Worm (Caenorhabditis elegans) whole organism, young adult: Measurements from ENCODE around the gene K10C2.14.

Experiments
- B0035.1 ChIP-seq: sonication (generic microtip); optimal IDR thresholded peaks from 2 replicates; lab custom pipeline; 2016; ENCODE audit warnings: missing genetic modification characterization, mild to moderate bottlenecking, missing compliant biosample characterization, missing genotype, missing genetic modification reagents
- B0261.1 ChIP-seq: sonication (generic microtip); optimal IDR thresholded peaks from 2 replicates; lab custom pipeline; 2016; ENCODE audit warnings: mild to moderate bottlenecking, missing genetic modification characterization, moderate library complexity, missing compliant biosample characterization
- F22D6.2 ChIP-seq: sonication (generic microtip); optimal IDR thresholded peaks from 2 replicates; lab custom pipeline; 2016; ENCODE audit warnings: mild to moderate bottlenecking, missing genetic modification characterization, missing compliant biosample characterization
- F49E8.2 ChIP-seq: sonication (generic microtip); optimal IDR thresholded peaks from 3 replicates; lab custom pipeline; 2017; ENCODE audit warnings: missing genetic modification characterization, mild to moderate bottlenecking, missing compliant biosample characterization, antibody characterized with exemption, moderate library complexity; ENCODE audit not compliant: insufficient read depth
- F55B11.4 ChIP-seq: sonication (generic microtip); optimal IDR thresholded peaks from 2 replicates; lab custom pipeline; 2016; ENCODE audit warnings: missing compliant biosample characterization, missing genetic modification characterization, borderline replicate concordance; ENCODE audit not compliant: insufficient read depth
- K12H6.12 ChIP-seq: fragments of 200-800 bp; sonication (Bioruptor generic); optimal IDR thresholded peaks from 2 replicates; lab custom pipeline; 2018; ENCODE audit warnings: mild to moderate bottlenecking, missing genetic modification characterization, missing compliant biosample characterization
- Y79H2A.3 ChIP-seq: fragments of 200-800 bp; sonication (Bioruptor generic); conservative IDR thresholded peaks from 2 replicates; pipeline ENCODE4 v1.3.6; 2022; ENCODE audit warnings: missing genetic modification reagents, missing genetic modification characterization, missing compliant biosample characterization
- Y95B8A.8 ChIP-seq: fragments of 200-800 bp; sonication (Bioruptor generic); IDR thresholded peaks from 2 replicates; pipeline ENCODE4 v1.3.6; 2022; ENCODE audit warnings: missing genetic modification reagents, missing genetic modification characterization, missing compliant biosample characterization
- attf-5 ChIP-seq: fragments of 200-800 bp; sonication (Bioruptor generic); optimal IDR thresholded peaks from 2 replicates; lab custom pipeline; 2018; ENCODE audit warnings: mild to moderate bottlenecking, missing genetic modification characterization, missing compliant biosample characterization
- attf-6 ChIP-seq: fragments of 200-800 bp; sonication (Bioruptor generic); IDR thresholded peaks from 2 replicates; pipeline ENCODE4 v1.3.6; 2022; ENCODE audit warnings: missing genetic modification reagents, missing genetic modification characterization, missing compliant biosample characterization
- ccch-3 ChIP-seq: fragments of 200-800 bp; sonication (Bioruptor generic); optimal IDR thresholded peaks from 2 replicates; lab custom pipeline; 2018; ENCODE audit warnings: mild to moderate bottlenecking, missing genetic modification characterization, missing compliant biosample characterization
- ceh-27 ChIP-seq: fragments of 200-800 bp; sonication (Bioruptor generic); optimal IDR thresholded peaks from 2 replicates; lab custom pipeline; 2018; ENCODE audit warnings: mild to moderate bottlenecking, missing genetic modification characterization, moderate library complexity, missing compliant biosample characterization
- dpl-1 ChIP-seq: fragments of 150-350 bp; optimal IDR thresholded peaks from 2 replicates; lab custom pipeline; 2014; ENCODE audit warnings: missing biosample characterization, missing genetic modification reagents, missing genetic modification characterization
- ekl-4 ChIP-seq: fragments of 200-800 bp; sonication (Bioruptor generic); IDR thresholded peaks from 2 replicates; pipeline ENCODE4 v1.3.6; 2022; ENCODE audit warnings: missing genetic modification reagents, missing genetic modification characterization, missing compliant biosample characterization
- ets-4 ChIP-seq: fragments of 200-800 bp; sonication (Bioruptor generic); optimal IDR thresholded peaks from 2 replicates; lab custom pipeline; 2018; ENCODE audit warnings: mild to moderate bottlenecking, missing genetic modification characterization, missing compliant biosample characterization
- fkh-3 ChIP-seq: sonication (generic microtip); optimal IDR thresholded peaks from 2 replicates; lab custom pipeline; 2016; ENCODE audit warnings: mild to moderate bottlenecking, missing genetic modification characterization, missing compliant biosample characterization
- gei-17 ChIP-seq: fragments of 200-800 bp; sonication (Bioruptor generic); optimal IDR thresholded peaks from 2 replicates; lab custom pipeline; 2018; ENCODE audit warnings: mild to moderate bottlenecking, missing genetic modification characterization, missing compliant biosample characterization
- him-1 ChIP-seq: sonication (generic microtip); optimal IDR thresholded peaks from 2 replicates; lab custom pipeline; 2016; ENCODE audit warnings: missing genotype, missing genetic modification reagents, missing genetic modification characterization, missing compliant biosample characterization
- hmg-20 ChIP-seq: fragments of 200-800 bp; sonication (Bioruptor generic); IDR thresholded peaks from 2 replicates; pipeline ENCODE4 v1.3.6; 2022; ENCODE audit warnings: missing genetic modification reagents, missing genetic modification characterization, missing compliant biosample characterization
- let-607 ChIP-seq, 2 experiments: fragments of 200-800 bp in 1 of 2; sonication (Bioruptor generic) in 1 of 2; sonication (generic microtip) in 1 of 2; optimal IDR thresholded peaks; 2 replicates each; lab custom pipeline; 2016 to 2018; ENCODE audit warnings: mild to moderate bottlenecking in 2 of 2, missing compliant biosample characterization in 2 of 2, missing genetic modification characterization in 2 of 2, moderate library complexity in 2 of 2, missing genotype in 1 of 2
- lin-35 ChIP-seq, 3 experiments: fragments of 150-350 bp in 2 of 3; sonication (generic microtip) in 1 of 3; optimal IDR thresholded peaks; 2 replicates each; lab custom pipeline; 2014 to 2018; ENCODE audit warnings: missing biosample characterization in 3 of 3, missing genetic modification characterization in 3 of 3, missing genetic modification reagents in 3 of 3
- lin-40 ChIP-seq: sonication (generic microtip); optimal IDR thresholded peaks from 2 replicates; lab custom pipeline; 2016; ENCODE audit warnings: missing genetic modification characterization, mild to moderate bottlenecking, missing compliant biosample characterization, missing genotype, missing genetic modification reagents
- lsy-27 ChIP-seq: sonication (generic microtip); optimal IDR thresholded peaks from 2 replicates; lab custom pipeline; 2017; ENCODE audit warnings: missing genetic modification characterization, mild to moderate bottlenecking, missing compliant biosample characterization, antibody characterized with exemption, missing genotype, borderline replicate concordance; ENCODE audit not compliant: insufficient read depth
- madf-3 ChIP-seq: fragments of 200-800 bp; sonication (Bioruptor generic); IDR thresholded peaks from 2 replicates; pipeline ENCODE4 v1.3.6; 2022; ENCODE audit warnings: missing genetic modification reagents, missing genetic modification characterization, missing compliant biosample characterization
- nfya-2 ChIP-seq: fragments of 200-800 bp; sonication (Bioruptor generic); IDR thresholded peaks from 2 replicates; pipeline ENCODE4 v1.3.6; 2022; ENCODE audit warnings: missing genetic modification reagents, missing genetic modification characterization, missing compliant biosample characterization
- nfyb-1 ChIP-seq: fragments of 200-800 bp; sonication (Bioruptor generic); IDR thresholded peaks from 2 replicates; pipeline ENCODE4 v1.3.6; 2022; ENCODE audit warnings: missing genetic modification reagents, missing genetic modification characterization, missing compliant biosample characterization
- nhr-80 ChIP-seq: sonication (generic microtip); optimal IDR thresholded peaks from 2 replicates; lab custom pipeline; 2016; ENCODE audit warnings: missing genetic modification characterization, missing compliant biosample characterization
- rec-8 ChIP-seq, 2 experiments: sonication (generic microtip); optimal IDR thresholded peaks; 2 replicates each; lab custom pipeline; 2016; ENCODE audit warnings: mild to moderate bottlenecking in 2 of 2, missing genetic modification characterization in 2 of 2, missing genetic modification reagents in 2 of 2, missing genotype in 2 of 2, missing biosample characterization in 1 of 2, missing compliant biosample characterization in 1 of 2, moderate library complexity in 1 of 2
- snpc-4 ChIP-seq, 5 experiments: fragments of 150-350 bp in 1 of 5; sonication (generic microtip) in 4 of 5; optimal IDR thresholded peaks; 2 replicates each; lab custom pipeline; 2014 to 2018; ENCODE audit warnings: missing genetic modification characterization in 5 of 5, missing biosample characterization in 3 of 5, antibody characterized with exemption in 2 of 5, mild to moderate bottlenecking in 2 of 5, missing compliant biosample characterization in 2 of 5, missing genotype in 2 of 5, moderate library complexity in 2 of 5, missing genetic modification reagents in 1 of 5
- tbp1 ChIP-seq: fragments of 200-800 bp; sonication (Bioruptor generic); optimal IDR thresholded peaks from 2 replicates; lab custom pipeline; 2018; ENCODE audit warnings: mild to moderate bottlenecking, missing genetic modification characterization, missing compliant biosample characterization
- tbx-9 ChIP-seq: sonication (generic microtip); optimal IDR thresholded peaks from 2 replicates; lab custom pipeline; 2016; ENCODE audit warnings: borderline replicate concordance, missing genetic modification characterization, inconsistent platforms, missing compliant biosample characterization
- unc-130 ChIP-seq: sonication (generic microtip); optimal IDR thresholded peaks from 2 replicates; lab custom pipeline; 2016; ENCODE audit warnings: missing genetic modification reagents, missing genetic modification characterization, missing compliant biosample characterization
- zim-3 ChIP-seq: sonication (generic microtip); optimal IDR thresholded peaks from 2 replicates; lab custom pipeline; 2017; ENCODE audit warnings: mild to moderate bottlenecking, missing genetic modification characterization, moderate library complexity, missing compliant biosample characterization
- ztf-26 ChIP-seq: sonication (generic microtip); optimal IDR thresholded peaks from 2 replicates; lab custom pipeline; 2017; ENCODE audit warnings: missing genetic modification characterization, missing compliant biosample characterization
- ztf-28 ChIP-seq: fragments of 200-800 bp; sonication (Bioruptor generic); IDR thresholded peaks from 2 replicates; pipeline ENCODE4 v1.3.6; 2022; ENCODE audit warnings: missing genetic modification reagents, missing genetic modification characterization, missing compliant biosample characterization

Gene K10C2.14

DNA sequence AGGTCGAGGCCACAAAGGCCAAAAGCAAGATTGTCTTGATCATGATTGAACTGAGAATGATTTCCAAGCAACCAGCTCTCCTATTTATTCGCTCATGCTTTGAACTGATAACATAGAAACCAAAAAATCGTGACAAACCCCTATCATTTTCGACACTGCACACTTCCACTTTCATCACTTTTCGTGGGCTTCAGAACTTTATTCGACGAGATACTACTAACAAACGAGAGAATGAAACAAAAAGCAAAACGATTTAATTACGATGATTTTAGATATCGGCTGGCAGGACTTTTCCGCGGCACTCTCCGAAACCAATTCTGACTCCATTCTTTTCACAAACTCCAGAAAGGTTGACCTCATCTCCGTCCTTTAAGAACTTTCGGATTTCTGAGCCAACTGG, 6.2 kb upstream of the K10C2.14 start, which contains the start of gene asp-14:
Gene asp-14, minus strand, starts transcription at position 101 of the 400 bp plus-strand sequence.
- TF ChIP-seq him-1 (tag; lab: Kevin White, UChicago) (no peak), ekl-4 (no peak), fkh-3 (no peak), ccch-3 (GFP tag; lab: Kevin White, UChicago) (no peak), K12H6.12 (tag; lab: Kevin White, UChicago) (no peak), F49E8.2 (tag; lab: Kevin White, UChicago) (no peak), B0035.1 (tag; lab: Kevin White, UChicago) (no peak), ets-4 (no peak), B0261.1 (tag; lab: Kevin White, UChicago) (no peak), Y95B8A.8 (GFP tag; lab: Robert Waterston, UW) (no peak)

DNA sequence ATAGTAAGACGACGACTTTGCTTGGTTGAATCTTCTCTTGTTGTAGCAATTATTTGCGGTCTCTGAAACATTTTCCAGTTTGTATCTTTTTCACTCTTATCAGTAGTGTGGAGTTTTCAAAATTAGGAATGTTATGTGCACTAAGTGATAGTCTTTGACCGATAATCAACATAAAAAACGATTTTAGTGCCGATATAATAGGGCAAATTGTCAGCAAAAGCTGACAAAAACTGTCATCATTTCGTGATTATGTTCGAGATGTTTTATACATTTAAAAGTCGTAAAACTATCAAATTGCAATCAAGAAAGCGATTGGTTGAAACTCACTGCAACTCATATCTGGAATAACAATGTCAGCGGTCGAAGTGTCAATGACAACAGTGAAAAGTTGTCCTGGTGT, 4.9 kb upstream of the K10C2.14 start:
- peak; percentile 23 for TF ChIP-seq nhr-80 (tag; lab: Kevin White, UChicago)
- TF ChIP-seq madf-3: no peak

DNA sequence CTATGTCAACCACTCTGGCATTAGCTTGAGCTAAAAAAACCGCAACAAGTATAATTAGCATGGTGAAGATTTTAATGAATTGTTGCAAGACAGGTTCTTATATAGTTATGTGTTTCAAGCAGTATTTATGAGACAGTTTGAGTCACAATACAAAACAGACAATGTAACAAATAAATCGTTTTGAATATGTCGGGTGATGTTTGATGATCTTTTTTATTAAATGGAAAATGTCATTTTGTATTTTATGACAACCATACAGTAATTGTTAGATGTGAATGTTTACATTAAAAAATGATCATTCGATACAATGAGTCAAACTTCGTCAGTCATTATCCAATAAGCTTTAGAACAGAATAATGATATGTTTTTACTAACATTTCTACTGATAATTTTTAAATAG, 3.0 kb upstream of the K10C2.14 start, which contains the start of gene K10C2.7:
Gene K10C2.7, minus strand, starts transcription at position 101 of the 400 bp plus-strand sequence.
- TF ChIP-seq zim-3 (tag; lab: Kevin White, UChicago): no peak
- no peak for TF ChIP-seq tbx-9
- TF ChIP-seq ztf-28 (GFP tag; lab: Robert Waterston, UW): no peak
- no peak for TF ChIP-seq ceh-27
- TF ChIP-seq attf-5: no peak
- no peak for TF ChIP-seq tbp1 (GFP tag; lab: Kevin White, UChicago)
- TF ChIP-seq F22D6.2: no peak
- TF ChIP-seq attf-6 (GFP tag; lab: Robert Waterston, UW): no peak
- no peak for TF ChIP-seq snpc-4 (GFP tag; optimal IDR thresholded peaks at IDR 0.05; lab: Kevin White, UChicago)
- TF ChIP-seq snpc-4 (tag; optimal IDR thresholded peaks at IDR 0.05; lab: Kevin White, UChicago): no peak
- no peak for TF ChIP-seq lin-35 (GFP tag; optimal IDR thresholded peaks at IDR 0.05; lab: Kevin White, UChicago)
- TF ChIP-seq rec-8 (tag; optimal IDR thresholded peaks at IDR 0.05; lab: Kevin White, UChicago): no peak
- no peak for TF ChIP-seq lin-40 (tag; lab: Kevin White, UChicago)
- TF ChIP-seq hmg-20: no peak
- no peak for TF ChIP-seq ekl-4

- TF ChIP-seq Y79H2A.3 (GFP tag; lab: Robert Waterston, UW) (no peak), ztf-26 (no peak), him-1 (tag; lab: Kevin White, UChicago) (no peak), dpl-1 (GFP tag; lab: Kevin White, UChicago) (no peak), unc-130 (GFP tag; lab: Kevin White, UChicago) (no peak), nfyb-1 (GFP tag; lab: Robert Waterston, UW) (no peak), F55B11.4 (no peak), gei-17 (GFP tag; lab: Kevin White, UChicago) (no peak), fkh-3 (no peak), let-607 (tag; optimal IDR thresholded peaks at IDR 0.05; lab: Kevin White, UChicago) (no peak), lsy-27 (tag; lab: Kevin White, UChicago) (no peak), nfya-2 (no peak)
These were observed 2.8 kb downstream of the K10C2.14 start, which contains the start of gene K10C2.8 for ce11 chrX:6437545-6437944. Gene K10C2.8 (minus strand): TSS chrX:6437645.
